Worm (Caenorhabditis elegans) whole organism, L2 larva: ENCODE results near the gene irld-57.
"Not testable (repeated sequence)": the region's sequence is repeated elsewhere in the genome, so short reads cannot be mapped to it uniquely, and the experiment has no call there.

ENCODE experiments used
- Y55F3AM.14 ChIP-seq: fragments of 200-800 bp; sonication (Bioruptor generic); optimal IDR thresholded peaks from 2 replicates; lab custom pipeline; 2018; ENCODE audit warnings: mild to moderate bottlenecking, missing genetic modification characterization, missing compliant biosample characterization
- ama-1 ChIP-seq: fragments of 150-350 bp; optimal IDR thresholded peaks from 2 replicates; lab custom pipeline; 2018; ENCODE audit warnings: inconsistent platforms
- egl-27 ChIP-seq: sonication (generic microtip); optimal IDR thresholded peaks from 3 replicates; lab custom pipeline; 2017; ENCODE audit warnings: missing biosample characterization, missing genetic modification reagents, missing genetic modification characterization
- elt-1 ChIP-seq: fragments of 150-350 bp; optimal IDR thresholded peaks from 2 replicates; lab custom pipeline; 2014; ENCODE audit warnings: missing biosample characterization, missing genetic modification characterization
- nhr-25 ChIP-seq: fragments of 150-350 bp; sonication (generic microtip); optimal IDR thresholded peaks from 3 replicates; lab custom pipeline; 2014; ENCODE audit warnings: missing biosample characterization, missing genetic modification characterization

ce11 chrV:15748343-15748742 is 21.8 kb upstream of the irld-57 start, which contains the start of gene T23D5.8:
- not testable (repeated sequence) for TF ChIP-seq ama-1 (lab: Kevin White, UChicago); Y55F3AM.14 (GFP tag; lab: Kevin White, UChicago); nhr-25 (tag; lab: Kevin White, UChicago); elt-1; egl-27 (tag; lab: Kevin White, UChicago)
